Fruit fly (Drosophila melanogaster) whole organism, wandering third instar larva: ENCODE data around the gene CG31999.

Source experiments
- Abd-B ChIP-seq: fragments of >200 bp; optimal IDR thresholded peaks from 2 replicates; lab custom pipeline; 2017; ENCODE audit warnings: missing biosample characterization, missing genetic modification characterization
- Dif ChIP-seq: fragments of 200-275, 200-300 bp; sonication (Bioruptor generic); optimal IDR thresholded peaks from 2 replicates; lab custom pipeline; 2018; ENCODE audit warnings: missing biosample characterization, missing genetic modification characterization; ENCODE audit not compliant: partially characterized antibody
- HLH106 ChIP-seq: fragments of 200-800 bp; optimal IDR thresholded peaks from 3 replicates; lab custom pipeline; 2019; ENCODE audit warnings: missing biosample characterization, mild to moderate bottlenecking, missing genetic modification characterization, moderate library complexity
- Hr83 ChIP-seq: fragments of 200-300 bp; sonication (Bioruptor generic); optimal IDR thresholded peaks from 2 replicates; lab custom pipeline; 2016; ENCODE audit warnings: missing biosample characterization, mild to moderate bottlenecking, missing genetic modification characterization, moderate library complexity; ENCODE audit not compliant: poor library complexity, severe bottlenecking
- brk ChIP-seq: fragments of 200-800 bp; sonication (Bioruptor generic); optimal IDR thresholded peaks from 2 replicates; lab custom pipeline; 2016; ENCODE audit warnings: missing biosample characterization, mild to moderate bottlenecking, missing genetic modification characterization

dm6 chr4:193386-194334 lies 33.9 kb downstream of the CG31999 start, which contains the start of gene Abcd1:
- TF ChIP-seq brk (no peak), Dif (no peak), HLH106 (tag; lab: Kevin White, UChicago) (no peak), Abd-B (GFP tag; lab: Kevin White, UChicago) (no peak), Hr83 (GFP tag; lab: Kevin White, UChicago) (no peak)
